Fruit fly (Drosophila melanogaster): ENCODE measurements around the gene KaiR1D.

The KaiR1D gene

DNA sequence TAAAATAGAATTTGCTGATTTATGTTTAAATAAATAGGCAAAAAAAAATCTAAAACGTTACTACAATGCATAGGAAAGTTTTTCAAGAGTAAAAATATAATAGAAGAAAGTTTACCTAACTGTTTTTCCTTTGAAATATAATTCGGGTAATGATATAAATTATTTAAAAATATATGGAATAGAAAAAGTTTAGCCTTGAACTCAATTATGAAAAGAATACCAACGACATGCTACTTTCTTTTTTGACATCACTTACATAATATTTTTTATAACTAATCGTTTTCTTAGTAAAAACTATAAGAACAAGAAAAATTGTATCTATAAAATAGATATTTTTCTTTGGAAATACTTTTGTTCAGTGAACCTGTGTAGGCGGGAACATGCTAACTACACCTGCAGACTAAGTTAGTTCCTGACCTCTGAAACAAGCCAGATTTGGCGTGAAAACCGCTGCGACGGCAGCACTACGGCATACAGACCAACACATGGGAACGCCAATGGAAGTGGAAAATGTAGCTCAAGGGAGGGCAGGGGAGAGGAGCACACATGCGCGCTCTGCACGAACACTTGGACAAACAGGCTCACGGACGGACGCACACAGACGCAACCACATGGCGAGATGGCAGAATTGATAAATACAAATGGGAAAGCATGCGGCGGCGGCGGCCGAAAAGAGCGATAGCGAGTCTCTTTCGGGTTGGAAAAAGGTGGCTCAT is 36.5 kb downstream of the KaiR1D start (continued):
- TF ChIP-seq al (GFP tag; IDR thresholded peaks at IDR 0.05) (peak; percentile 41), en (GFP tag; optimal IDR thresholded peaks at IDR 0.05) (no peak), E2f1 (GFP tag; IDR thresholded peaks at IDR 0.05) (no peak), tio (GFP tag; optimal IDR thresholded peaks at IDR 0.05) (no peak), Dip2 (GFP tag; IDR thresholded peaks at IDR 0.05) (no peak), cwo (GFP tag; optimal IDR thresholded peaks at IDR 0.05) (peak; percentile 72), gcm2 (GFP tag; optimal IDR thresholded peaks at IDR 0.05) (no peak), CoRest (tag; optimal IDR thresholded peaks at IDR 0.05) (peak; percentile 53), amos (GFP tag; IDR thresholded peaks at IDR 0.05; ENCODE audit: partially characterized antibody) (peak; percentile 24; the same call in 1 of the 2 replicates), Dfd (GFP tag; optimal IDR thresholded peaks at IDR 0.05) (no peak), Mrtf (GFP tag; IDR thresholded peaks at IDR 0.05) (no peak), NC2β (GFP tag; optimal IDR thresholded peaks at IDR 0.05) (no peak), sisA (GFP tag; IDR thresholded peaks at IDR 0.05) (no peak), CG13287 (GFP tag; IDR thresholded peaks at IDR 0.05; ENCODE audit: partially characterized antibody) (peak; percentile 20; the same call in 1 of the 2 replicates), CG6272 (GFP tag; IDR thresholded peaks at IDR 0.05) (peak; percentile 25; the same call in 1 of the 2 replicates), stwl (tag; optimal IDR thresholded peaks at IDR 0.05) (no peak), CG31441 (GFP tag; IDR thresholded peaks at IDR 0.05) (peak; percentile 28; the same call in 1 of the 2 replicates), HmgZ (tag; optimal IDR thresholded peaks at IDR 0.05) (peak; percentile 62), CG3847 (GFP tag; IDR thresholded peaks at IDR 0.05) (0 out of 2 replicates have a peak, but pooled peaks have one; percentile 18), Aef1 (GFP tag; IDR thresholded peaks at IDR 0.05) (no peak), CG10543 (GFP tag; optimal IDR thresholded peaks at IDR 0.05) (peak; percentile 93), shn (GFP tag; optimal IDR thresholded peaks at IDR 0.05) (no peak), CG10209 (GFP tag; optimal IDR thresholded peaks at IDR 0.05) (peak; percentile 44), kni (GFP tag; optimal IDR thresholded peaks at IDR 0.05) (peak; percentile 82), gem (tag; optimal IDR thresholded peaks at IDR 0.05) (peak; percentile 61), CG6765 (GFP tag; optimal IDR thresholded peaks at IDR 0.05) (no peak), caup (GFP tag; optimal IDR thresholded peaks at IDR 0.05; ENCODE audit: severe bottlenecking) (peak; percentile 40), crol (GFP tag; IDR thresholded peaks at IDR 0.05) (peak; percentile 99), CG15073 (GFP tag; optimal IDR thresholded peaks at IDR 0.05) (no peak), Awh (GFP tag; IDR thresholded peaks at IDR 0.05) (no peak), CG11695 (GFP tag; IDR thresholded peaks at IDR 0.05) (no peak), Myb (GFP tag; optimal IDR thresholded peaks at IDR 0.05) (no peak), cg (GFP tag; optimal IDR thresholded peaks at IDR 0.05) (peak; percentile 98), tap (tag; optimal IDR thresholded peaks at IDR 0.05) (no peak), CG32532 (GFP tag; IDR thresholded peaks at IDR 0.05) (peak; percentile 53), Eip74EF (GFP tag; optimal IDR thresholded peaks at IDR 0.05) (no peak), twi (tag; optimal IDR thresholded peaks at IDR 0.05) (peak; percentile 98), zfh1 (GFP tag; IDR thresholded peaks at IDR 0.05) (0 out of 3 replicates have a peak, but pooled peaks have one; percentile 14), CG4328 (GFP tag; optimal IDR thresholded peaks at IDR 0.05) (no peak), B-H1 (GFP tag; IDR thresholded peaks at IDR 0.05) (no peak), Sry-β (GFP tag; optimal IDR thresholded peaks at IDR 0.05) (peak; percentile 98), dimm (GFP tag; IDR thresholded peaks at IDR 0.05) (no peak), phol (tag; optimal IDR thresholded peaks at IDR 0.05) (peak; percentile 23), CG13424 (tag; optimal IDR thresholded peaks at IDR 0.05) (peak; percentile 28), prd (optimal IDR thresholded peaks at IDR 0.05) (no peak), prd (GFP tag; IDR thresholded peaks at IDR 0.05) (peak; percentile 23; the same call in 2 of the 3 replicates), CG4617 (GFP tag; optimal IDR thresholded peaks at IDR 0.05; ENCODE audit: borderline replicate concordance) (no peak), Blimp-1 (GFP tag; optimal IDR thresholded peaks at IDR 0.05) (no peak), pzg (GFP tag; optimal IDR thresholded peaks at IDR 0.05) (peak; percentile 21)

All from whole organism, embryonic.